Worm (Caenorhabditis elegans) whole organism, L3 larva: ENCODE data around the gene C01C4.3.
A peak's percentile ranks its signal among the peaks of the same experiment; 100 is the strongest.

Experiments
- R02D3.7 ChIP-seq: fragments of 150-350 bp; optimal IDR thresholded peaks from 2 replicates; lab custom pipeline; 2014; ENCODE audit warnings: missing biosample characterization, missing genetic modification characterization
- ZK546.5 ChIP-seq: sonication (generic microtip); optimal IDR thresholded peaks from 2 replicates; lab custom pipeline; 2017; ENCODE audit warnings: missing biosample characterization, missing genetic modification characterization
- aly-2 ChIP-seq: fragments of 150-350 bp; optimal IDR thresholded peaks from 2 replicates; lab custom pipeline; 2014; ENCODE audit warnings: missing biosample characterization, missing genetic modification characterization
- ceh-16 ChIP-seq: sonication (generic microtip); optimal IDR thresholded peaks from 2 replicates; lab custom pipeline; 2017; ENCODE audit warnings: missing biosample characterization, missing genetic modification characterization
- ceh-28 ChIP-seq: fragments of 150-350 bp; optimal IDR thresholded peaks from 2 replicates; lab custom pipeline; 2014; ENCODE audit warnings: missing biosample characterization, missing genetic modification reagents, missing genetic modification characterization
- ceh-82 ChIP-seq: fragments of 150-350 bp; optimal IDR thresholded peaks from 2 replicates; lab custom pipeline; 2014; ENCODE audit warnings: missing biosample characterization, missing genetic modification characterization
- ceh-9 ChIP-seq: sonication (generic microtip); optimal IDR thresholded peaks from 2 replicates; lab custom pipeline; 2018; ENCODE audit warnings: missing biosample characterization, missing genetic modification characterization
- daf-12 ChIP-seq: fragments of 150-350 bp; optimal IDR thresholded peaks from 2 replicates; lab custom pipeline; 2014; ENCODE audit warnings: missing biosample characterization, missing genetic modification reagents, missing genetic modification characterization
- egl-27 ChIP-seq: sonication (generic microtip); optimal IDR thresholded peaks from 4 replicates; lab custom pipeline; 2017; ENCODE audit warnings: missing biosample characterization, missing genetic modification reagents, missing genetic modification characterization
- egl-5 ChIP-seq: fragments of 150-350 bp; optimal IDR thresholded peaks from 2 replicates; lab custom pipeline; 2017; ENCODE audit warnings: missing biosample characterization, missing genetic modification reagents, missing genetic modification characterization, inconsistent platforms
- elt-1 ChIP-seq: fragments of 150-350 bp; optimal IDR thresholded peaks from 2 replicates; lab custom pipeline; 2014; ENCODE audit warnings: missing biosample characterization, missing genetic modification characterization
- elt-2 ChIP-seq: sonication (generic microtip); optimal IDR thresholded peaks from 2 replicates; lab custom pipeline; 2016; ENCODE audit warnings: missing genetic modification reagents, mild to moderate bottlenecking, missing genetic modification characterization, missing compliant biosample characterization
- elt-3 ChIP-seq, 3 experiments: fragments of 150-350 bp in 1 of 3; sonication (generic microtip) in 2 of 3; optimal IDR thresholded peaks; 2 replicates in 2 of 3; 4 replicates in 1 of 3; lab custom pipeline; 2014 to 2017; ENCODE audit warnings: missing biosample characterization in 3 of 3, missing genetic modification characterization in 3 of 3
- eor-1 ChIP-seq, 2 experiments: fragments of 150-350 bp; optimal IDR thresholded peaks; 2 replicates each; lab custom pipeline; 2014 to 2018; ENCODE audit warnings: missing biosample characterization in 2 of 2, missing genetic modification characterization in 2 of 2
- fkh-10 ChIP-seq: sonication (generic microtip); optimal IDR thresholded peaks from 2 replicates; lab custom pipeline; 2017; ENCODE audit warnings: missing biosample characterization, missing genetic modification reagents, missing genetic modification characterization
- fkh-2 ChIP-seq: fragments of 150-350 bp; optimal IDR thresholded peaks from 2 replicates; lab custom pipeline; 2014; ENCODE audit warnings: missing biosample characterization, missing genetic modification reagents, missing genetic modification characterization
- fos-1 ChIP-seq: fragments of 150-350 bp; optimal IDR thresholded peaks from 2 replicates; lab custom pipeline; 2014; ENCODE audit warnings: missing biosample characterization, missing genetic modification characterization
- hmg-11 ChIP-seq: sonication (generic microtip); optimal IDR thresholded peaks from 2 replicates; lab custom pipeline; 2016; ENCODE audit warnings: missing genetic modification characterization, missing compliant biosample characterization
- jun-1 ChIP-seq: fragments of 150-350 bp; optimal IDR thresholded peaks from 2 replicates; lab custom pipeline; 2014; ENCODE audit warnings: missing biosample characterization, missing genetic modification reagents, missing genetic modification characterization
- lin-15B ChIP-seq: fragments of 150-350 bp; optimal IDR thresholded peaks from 2 replicates; lab custom pipeline; 2014; ENCODE audit warnings: missing biosample characterization, missing genetic modification characterization
- lin-39 ChIP-seq: fragments of 150-350 bp; optimal IDR thresholded peaks from 2 replicates; lab custom pipeline; 2018; ENCODE audit warnings: missing biosample characterization, missing genetic modification reagents, missing genetic modification characterization
- lsy-12 ChIP-seq: sonication (generic microtip); optimal IDR thresholded peaks from 2 replicates; lab custom pipeline; 2016; ENCODE audit warnings: mild to moderate bottlenecking, missing genetic modification characterization, missing compliant biosample characterization
- mdl-1 ChIP-seq: fragments of 150-350 bp; optimal IDR thresholded peaks from 2 replicates; lab custom pipeline; 2014; ENCODE audit warnings: missing biosample characterization, missing genetic modification characterization
- mml-1 ChIP-seq: fragments of 150-350 bp; sonication (generic microtip); optimal IDR thresholded peaks from 3 replicates; lab custom pipeline; 2014; ENCODE audit warnings: missing biosample characterization, missing genetic modification characterization
- nfya-1 ChIP-seq: sonication (generic microtip); optimal IDR thresholded peaks from 2 replicates; lab custom pipeline; 2017; ENCODE audit warnings: missing genetic modification characterization, mild to moderate bottlenecking, missing compliant biosample characterization, antibody characterized with exemption, moderate library complexity; ENCODE audit not compliant: insufficient read depth
- nhr-11 ChIP-seq: fragments of 150-350 bp; optimal IDR thresholded peaks from 2 replicates; lab custom pipeline; 2014; ENCODE audit warnings: missing biosample characterization, missing genetic modification characterization
- nhr-12 ChIP-seq: fragments of 150-350 bp; optimal IDR thresholded peaks from 2 replicates; lab custom pipeline; 2014; ENCODE audit warnings: missing biosample characterization, missing genetic modification characterization
- nhr-23 ChIP-seq: fragments of 150-350 bp; optimal IDR thresholded peaks from 2 replicates; lab custom pipeline; 2014; ENCODE audit warnings: missing biosample characterization, missing genetic modification reagents, missing genetic modification characterization
- nhr-25 ChIP-seq: sonication (generic microtip); optimal IDR thresholded peaks from 2 replicates; lab custom pipeline; 2017; ENCODE audit warnings: missing biosample characterization, missing genetic modification characterization
- nhr-28 ChIP-seq: fragments of 150-350 bp; optimal IDR thresholded peaks from 2 replicates; lab custom pipeline; 2014; ENCODE audit warnings: missing biosample characterization, missing genetic modification characterization
- nhr-43 ChIP-seq: sonication (generic microtip); optimal IDR thresholded peaks from 2 replicates; lab custom pipeline; 2016; ENCODE audit warnings: mild to moderate bottlenecking, missing genetic modification characterization, missing compliant biosample characterization; ENCODE audit not compliant: poor library complexity, severe bottlenecking
- nhr-76 ChIP-seq: fragments of 150-350 bp; sonication (generic microtip); optimal IDR thresholded peaks from 5 replicates; lab custom pipeline; 2014; ENCODE audit warnings: missing biosample characterization, missing genetic modification characterization
- nhr-77 ChIP-seq: fragments of 150-350 bp; optimal IDR thresholded peaks from 2 replicates; lab custom pipeline; 2014; ENCODE audit warnings: missing biosample characterization, missing genetic modification characterization
- sea-2 ChIP-seq: fragments of 150-350 bp; sonication (generic microtip); optimal IDR thresholded peaks from 4 replicates; lab custom pipeline; 2014; ENCODE audit warnings: missing biosample characterization, missing genetic modification reagents, missing genetic modification characterization
- skn-1 ChIP-seq: fragments of 150-350 bp; optimal IDR thresholded peaks from 2 replicates; lab custom pipeline; 2014; ENCODE audit warnings: missing biosample characterization, missing genetic modification characterization
- snpc-4 ChIP-seq: fragments of 150-350 bp; optimal IDR thresholded peaks from 2 replicates; lab custom pipeline; 2014; ENCODE audit warnings: missing biosample characterization, missing genetic modification characterization
- tbx-2 ChIP-seq: sonication (generic microtip); optimal IDR thresholded peaks from 2 replicates; lab custom pipeline; 2016; ENCODE audit warnings: mild to moderate bottlenecking, missing genetic modification characterization, missing compliant biosample characterization
- unc-39 ChIP-seq: sonication (generic microtip); optimal IDR thresholded peaks from 4 replicates; lab custom pipeline; 2017; ENCODE audit warnings: missing biosample characterization, missing genetic modification characterization
- unc-62 ChIP-seq: fragments of 150-350 bp; sonication (generic microtip); optimal IDR thresholded peaks from 4 replicates; lab custom pipeline; 2014; ENCODE audit warnings: missing biosample characterization, missing genetic modification reagents, missing genetic modification characterization
- zag-1 ChIP-seq: fragments of 150-350 bp; optimal IDR thresholded peaks from 2 replicates; lab custom pipeline; 2014; ENCODE audit warnings: missing biosample characterization, missing genetic modification characterization
- ztf-11 ChIP-seq: fragments of 150-350 bp; optimal IDR thresholded peaks from 2 replicates; lab custom pipeline; 2014; ENCODE audit warnings: missing biosample characterization, missing genetic modification characterization
- ztf-4 ChIP-seq: fragments of 150-350 bp; optimal IDR thresholded peaks from 2 replicates; lab custom pipeline; 2014; ENCODE audit warnings: missing biosample characterization, missing genetic modification characterization

The C01C4.3 gene

DNA sequence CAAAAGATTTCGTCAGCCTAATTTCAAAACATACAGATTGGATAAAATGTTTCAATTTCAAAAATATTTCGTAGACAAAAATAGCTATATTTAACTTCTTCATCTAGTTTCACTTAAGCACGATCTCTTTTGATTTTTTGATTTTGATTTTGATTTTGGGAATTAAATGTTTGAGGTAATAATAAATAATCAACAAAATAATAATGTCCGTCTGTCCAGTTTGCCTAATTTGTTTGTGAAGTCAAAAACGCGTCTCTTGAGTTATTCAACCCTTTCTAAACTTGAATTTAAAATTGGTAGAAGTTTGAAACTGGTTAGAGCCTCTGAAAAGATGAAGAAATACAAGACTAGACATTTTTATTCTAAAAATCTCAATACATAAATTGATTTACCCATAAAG, 6.9 kb upstream of the C01C4.3 start:
- no peak for TF ChIP-seq nhr-77 (tag; lab: Kevin White, UChicago)
- TF ChIP-seq nhr-23: no peak
- no peak for TF ChIP-seq jun-1
- TF ChIP-seq eor-1 (tag; optimal IDR thresholded peaks at IDR 0.05; lab: Kevin White, UChicago): no peak
- TF ChIP-seq nhr-12 (tag; lab: Kevin White, UChicago): no peak
- no peak for TF ChIP-seq nhr-28 (tag; lab: Kevin White, UChicago)
- TF ChIP-seq elt-2 (tag; lab: Kevin White, UChicago): no peak
- no peak for TF ChIP-seq lin-15B (tag; lab: Kevin White, UChicago)
- no peak for TF ChIP-seq nhr-25 (tag; lab: Kevin White, UChicago)
- TF ChIP-seq ZK546.5 (tag; lab: Kevin White, UChicago): no peak
- TF ChIP-seq daf-12 (tag; lab: Kevin White, UChicago): no peak
- TF ChIP-seq nhr-43 (tag; lab: Kevin White, UChicago): no peak
- TF ChIP-seq lin-39 (tag; lab: Kevin White, UChicago): no peak
- TF ChIP-seq elt-1 (tag; lab: Kevin White, UChicago): no peak
- TF ChIP-seq hmg-11: no peak
- TF ChIP-seq aly-2 (tag; lab: Kevin White, UChicago): no peak
- no peak for TF ChIP-seq ceh-16 (tag; lab: Kevin White, UChicago)
- no peak for TF ChIP-seq ceh-28 (tag; lab: Kevin White, UChicago)

DNA sequence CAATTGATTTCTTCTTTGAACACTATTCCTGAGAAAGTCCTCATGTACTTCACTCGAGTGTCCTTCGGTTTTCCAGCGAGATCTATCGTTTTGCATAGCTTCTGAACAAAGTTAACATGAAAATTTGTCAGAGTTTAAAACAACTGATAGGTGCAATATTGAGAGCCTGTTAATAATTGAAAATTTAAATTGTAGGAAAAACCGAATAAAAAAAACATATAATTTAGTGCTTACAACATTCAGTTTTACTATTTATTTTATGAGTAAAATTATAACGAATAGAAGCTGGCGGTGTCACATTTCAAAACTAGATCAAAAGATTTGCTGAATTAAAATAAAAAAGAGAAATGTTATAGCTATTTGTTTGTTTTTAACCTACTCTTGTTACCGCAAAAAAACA, 3.6 kb upstream of the C01C4.3 start, which contains the start of gene C02F12.8:
Gene C02F12.8 (minus strand): TSS at position 101 of the 400 bp plus-strand sequence.
- TF ChIP-seq unc-62 (GFP tag; lab: Kevin White, UChicago): no peak
- no peak for TF ChIP-seq elt-3 (tag; optimal IDR thresholded peaks at IDR 0.05; lab: Kevin White, UChicago)
- TF ChIP-seq, all 47 proteins: peak for 0

DNA sequence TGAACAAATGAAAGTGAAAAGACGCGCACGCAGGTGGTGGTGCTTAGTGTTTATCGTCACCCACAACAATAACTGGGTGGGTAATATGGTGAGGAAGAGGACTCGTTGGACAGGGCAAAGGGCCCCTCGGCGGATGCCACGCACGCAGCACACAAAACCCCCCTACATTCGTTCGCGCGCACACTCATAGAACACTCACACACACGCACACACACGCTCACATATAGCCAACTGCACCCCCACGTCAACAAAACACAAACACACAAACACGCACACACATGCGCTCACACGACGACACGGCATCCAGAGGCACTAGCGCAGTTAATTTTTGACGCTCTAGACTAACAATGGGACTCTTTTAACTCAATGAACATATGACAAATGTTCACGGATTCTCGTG, 2.5 kb upstream of the C01C4.3 start:
- no peak for TF ChIP-seq unc-39
- peak; percentile 16 for TF ChIP-seq egl-27 (tag; lab: Kevin White, UChicago)
- peak; percentile 75 for TF ChIP-seq egl-5 (tag; lab: Kevin White, UChicago)
- TF ChIP-seq hmg-11: peak; percentile 74
- peak; percentile 85 for TF ChIP-seq lin-39 (tag; lab: Kevin White, UChicago)
- TF ChIP-seq lsy-12 (tag; lab: Kevin White, UChicago): peak; percentile 40
- no peak for TF ChIP-seq tbx-2 (tag; lab: Kevin White, UChicago)
- peak; percentile 76 for TF ChIP-seq nfya-1 (tag; lab: Kevin White, UChicago)
- TF ChIP-seq nhr-77 (tag; lab: Kevin White, UChicago): no peak
- TF ChIP-seq elt-1 (tag; lab: Kevin White, UChicago): no peak

- TF ChIP-seq fkh-10: no peak
- TF ChIP-seq nhr-23: no peak
- TF ChIP-seq elt-2 (tag; lab: Kevin White, UChicago): no peak
- no peak for TF ChIP-seq ceh-9
- TF ChIP-seq hmg-11: peak; percentile 13
Measured at ce11 chrX:3695826-3696225, 877 bp upstream of the C01C4.3 start.

ce11 chrX:3697623-3698022, 920 bp downstream of the C01C4.3 start:
- TF ChIP-seq nhr-28 (tag; lab: Kevin White, UChicago): no peak
- TF ChIP-seq ztf-4 (tag; lab: Kevin White, UChicago): no peak
- TF ChIP-seq egl-27 (tag; lab: Kevin White, UChicago): no peak
- no peak for TF ChIP-seq R02D3.7 (tag; lab: Kevin White, UChicago)
- TF ChIP-seq ceh-82 (tag; lab: Kevin White, UChicago): peak; percentile 51
- no peak for TF ChIP-seq daf-12 (tag; lab: Kevin White, UChicago)
- no peak for TF ChIP-seq elt-3 (tag; optimal IDR thresholded peaks at IDR 0.05; lab: Kevin White, UChicago)
- TF ChIP-seq unc-39: no peak
- no peak for TF ChIP-seq ztf-11
- no peak for TF ChIP-seq nhr-25 (tag; lab: Kevin White, UChicago)
- no peak for TF ChIP-seq ceh-28 (tag; lab: Kevin White, UChicago)
- no peak for TF ChIP-seq skn-1
- TF ChIP-seq hmg-11: peak; percentile 94
- no peak for TF ChIP-seq sea-2 (GFP tag; lab: Kevin White, UChicago)
- TF ChIP-seq nhr-77 (tag; lab: Kevin White, UChicago): no peak
- peak; percentile 10 for TF ChIP-seq zag-1 (tag; lab: Kevin White, UChicago)
- TF ChIP-seq mml-1 (tag; lab: Kevin White, UChicago): no peak
- no peak for TF ChIP-seq fos-1 (tag; lab: Kevin White, UChicago)
- no peak for TF ChIP-seq snpc-4
- no peak for TF ChIP-seq nhr-76 (tag; lab: Kevin White, UChicago)
- no peak for TF ChIP-seq jun-1
- no peak for TF ChIP-seq mdl-1
- no peak for TF ChIP-seq eor-1 (tag; optimal IDR thresholded peaks at IDR 0.05; lab: Kevin White, UChicago)
- no peak for TF ChIP-seq lin-15B (tag; lab: Kevin White, UChicago)
- no peak for TF ChIP-seq elt-1 (tag; lab: Kevin White, UChicago)
- TF ChIP-seq ceh-16 (tag; lab: Kevin White, UChicago): no peak
- peak; percentile 57 for TF ChIP-seq nhr-43 (tag; lab: Kevin White, UChicago)
- TF ChIP-seq nhr-23: no peak
- TF ChIP-seq nfya-1 (tag; lab: Kevin White, UChicago): peak; percentile 38
- TF ChIP-seq elt-2 (tag; lab: Kevin White, UChicago): no peak
- no peak for TF ChIP-seq fkh-2 (tag; lab: Kevin White, UChicago)
- no peak for TF ChIP-seq fkh-10
- TF ChIP-seq nhr-11: no peak
- TF ChIP-seq lsy-12 (tag; lab: Kevin White, UChicago): peak; percentile 62
